Worm (Caenorhabditis elegans): Measurements from ENCODE around the gene C25F9.5.

- no peak for TF ChIP-seq tlf-1 (GFP tag; optimal IDR thresholded peaks at IDR 0.05)
- no peak for TF ChIP-seq Y79H2A.3 (GFP tag; conservative IDR thresholded peaks at IDR 0.05)
- TF ChIP-seq snpc-4 (GFP tag; optimal IDR thresholded peaks at IDR 0.05): no peak
- no peak for TF ChIP-seq snpc-4 (tag; optimal IDR thresholded peaks at IDR 0.05)
- no peak for TF ChIP-seq ztf-18 (tag; optimal IDR thresholded peaks at IDR 0.05)
- no peak for TF ChIP-seq ama-1 (optimal IDR thresholded peaks at IDR 0.05)
- TF ChIP-seq ama-1 (GFP tag; optimal IDR thresholded peaks at IDR 0.05): no peak
- no peak for TF ChIP-seq ztf-28 (GFP tag; IDR thresholded peaks at IDR 0.05)
- no peak for TF ChIP-seq pbrm-1 (GFP tag; IDR thresholded peaks at IDR 0.05)
- no peak for TF ChIP-seq egrh-3 (GFP tag; IDR thresholded peaks at IDR 0.05)
- no peak for TF ChIP-seq rec-8 (tag; optimal IDR thresholded peaks at IDR 0.05)
- no peak for TF ChIP-seq ztf-22 (GFP tag; optimal IDR thresholded peaks at IDR 0.05)
- no peak for TF ChIP-seq K11D2.4 (GFP tag; IDR thresholded peaks at IDR 0.05)
Observed at ce11 chrV:19449544-19449943, 38.9 kb upstream of the C25F9.5 start, which contains the start of gene M04C3.5.
